Worm (Caenorhabditis elegans) whole organism, early embryonic: ENCODE results near the gene Y41D4A.1.

Experiments used
- B0310.2 ChIP-seq: sonication (generic microtip); optimal IDR thresholded peaks from 2 replicates; lab custom pipeline; 2016; ENCODE audit warnings: mild to moderate bottlenecking, missing genetic modification characterization, missing compliant biosample characterization
- ama-1 ChIP-seq: fragments of 150-350 bp; optimal IDR thresholded peaks from 2 replicates; lab custom pipeline; 2014
- ceh-13 ChIP-seq: fragments of 200-800 bp; sonication (Bioruptor generic); optimal IDR thresholded peaks from 2 replicates; lab custom pipeline; 2018; ENCODE audit warnings: mild to moderate bottlenecking, missing genetic modification characterization, missing compliant biosample characterization
- ceh-36 ChIP-seq: sonication (generic microtip); optimal IDR thresholded peaks from 2 replicates; lab custom pipeline; 2016; ENCODE audit warnings: missing genetic modification characterization, inconsistent platforms, missing compliant biosample characterization
- ets-7 ChIP-seq: sonication (generic microtip); optimal IDR thresholded peaks from 2 replicates; lab custom pipeline; 2016; ENCODE audit warnings: missing genotype, missing genetic modification characterization, missing compliant biosample characterization
- hmg-4 ChIP-seq: fragments of 200-800 bp; sonication (Bioruptor generic); optimal IDR thresholded peaks from 2 replicates; lab custom pipeline; 2018; ENCODE audit warnings: mild to moderate bottlenecking, missing genetic modification characterization, missing compliant biosample characterization
- hnd-1 ChIP-seq: sonication (generic microtip); optimal IDR thresholded peaks from 2 replicates; lab custom pipeline; 2016; ENCODE audit warnings: missing genetic modification characterization, missing compliant biosample characterization
- scrt-1 ChIP-seq: fragments of 200-800 bp; sonication (Bioruptor generic); IDR thresholded peaks from 2 replicates; pipeline ENCODE4 v1.3.6; 2022; ENCODE audit warnings: missing genetic modification characterization, missing compliant biosample characterization
- sea-1 ChIP-seq: fragments of 200-800 bp; sonication (Bioruptor generic); conservative IDR thresholded peaks from 2 replicates; pipeline ENCODE4 v1.3.6; 2022; ENCODE audit warnings: missing genetic modification characterization, missing compliant biosample characterization
- tbx-11 ChIP-seq: fragments of 200-800 bp; sonication (Bioruptor generic); IDR thresholded peaks from 2 replicates; pipeline ENCODE4 v1.3.6; 2022; ENCODE audit warnings: missing genetic modification characterization, missing compliant biosample characterization

- TF ChIP-seq hmg-4 = no peak
- TF ChIP-seq B0310.2 = no peak
- no peak for TF ChIP-seq hnd-1 (tag; lab: Kevin White, UChicago)
- TF ChIP-seq ceh-36 (tag; lab: Kevin White, UChicago) = no peak
- TF ChIP-seq ceh-13 (GFP tag; lab: Kevin White, UChicago) = no peak
- no peak for TF ChIP-seq ama-1 (lab: Kevin White, UChicago)
- no peak for TF ChIP-seq tbx-11 (GFP tag; lab: Robert Waterston, UW)
- TF ChIP-seq scrt-1 (GFP tag; lab: Robert Waterston, UW) = no peak
- no peak for TF ChIP-seq sea-1 (GFP tag; lab: Robert Waterston, UW)
- TF ChIP-seq ets-7 (tag; lab: Kevin White, UChicago) = no peak
Measured at ce11 chrIV:1791775-1792174, 19.8 kb downstream of the Y41D4A.1 start.
